Worm (Caenorhabditis elegans): ENCODE data around the gene zipt-7.2.

Gene zipt-7.2

DNA sequence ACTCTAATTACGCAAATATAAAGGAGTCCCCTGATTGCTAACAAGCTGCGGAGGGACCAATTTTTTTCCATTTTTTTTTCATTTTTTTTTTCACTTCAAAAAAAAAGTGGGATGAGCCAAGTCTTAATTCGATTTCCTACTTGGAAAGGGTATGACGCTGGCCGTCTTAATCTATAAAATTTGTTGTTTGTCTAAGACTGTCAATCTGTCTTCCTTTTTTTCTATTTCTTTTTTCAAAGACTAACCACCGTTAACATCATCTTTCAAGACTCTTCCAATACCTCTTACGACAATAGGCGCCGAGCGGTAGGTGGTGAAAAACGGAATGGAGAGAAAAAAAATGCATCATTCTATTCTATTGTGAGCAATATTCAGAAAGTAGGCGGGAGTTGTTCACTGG lies 42.6 kb downstream of the zipt-7.2 start (continued):
- no peak for TF ChIP-seq gei-17 (GFP tag; optimal IDR thresholded peaks at IDR 0.05)
- no peak for TF ChIP-seq madf-3 (GFP tag; IDR thresholded peaks at IDR 0.05)
